Worm (Caenorhabditis elegans) whole organism, midembryonic: ENCODE results near the gene F43C11.3.

Experiments used
- T22C8.4 ChIP-seq: fragments of 200-800 bp; sonication (Bioruptor generic); IDR thresholded peaks from 2 replicates; pipeline ENCODE4 v1.3.6; 2022; ENCODE audit warnings: missing genetic modification characterization, missing compliant biosample characterization
- flt-1 ChIP-seq: fragments of 200-800 bp; sonication (Bioruptor generic); IDR thresholded peaks from 2 replicates; pipeline ENCODE4 v1.3.6; 2022; ENCODE audit warnings: missing genetic modification characterization, missing compliant biosample characterization
- klf-2 ChIP-seq: fragments of 200-800 bp; sonication (Bioruptor generic); conservative IDR thresholded peaks from 2 replicates; pipeline ENCODE4 v1.3.6; 2022; ENCODE audit warnings: missing genetic modification reagents, missing genetic modification characterization, missing compliant biosample characterization
- med-1 ChIP-seq: sonication (generic microtip); optimal IDR thresholded peaks from 2 replicates; lab custom pipeline; 2017; ENCODE audit warnings: missing genetic modification characterization, mild to moderate bottlenecking, missing compliant biosample characterization, antibody characterized with exemption, missing genetic modification reagents; ENCODE audit not compliant: insufficient read depth
- tab-1 ChIP-seq: fragments of 200-800 bp; sonication (Bioruptor generic); IDR thresholded peaks from 2 replicates; pipeline ENCODE4 v1.3.6; 2022; ENCODE audit warnings: missing genetic modification characterization, missing compliant biosample characterization
- ztf-23 ChIP-seq: fragments of 200-800 bp; sonication (Bioruptor generic); IDR thresholded peaks from 2 replicates; pipeline ENCODE4 v1.3.6; 2022; ENCODE audit warnings: missing genetic modification reagents, missing genetic modification characterization, missing compliant biosample characterization

- no peak for TF ChIP-seq flt-1 (GFP tag; lab: Robert Waterston, UW)
- no peak for TF ChIP-seq ztf-23 (GFP tag; lab: Robert Waterston, UW)
- no peak for TF ChIP-seq T22C8.4 (GFP tag; lab: Robert Waterston, UW)
- no peak for TF ChIP-seq med-1 (GFP tag; lab: Kevin White, UChicago)
- no peak for TF ChIP-seq tab-1 (GFP tag; lab: Robert Waterston, UW)
- no peak for TF ChIP-seq klf-2 (GFP tag; lab: Robert Waterston, UW)
Measured at ce11 chrII:2372090-2372489, 19.0 kb downstream of the F43C11.3 start, which contains the start of gene F16G10.3.
